Fruit fly (Drosophila melanogaster): Measurements from ENCODE around the gene CG5131.

CG5131 gene

DNA sequence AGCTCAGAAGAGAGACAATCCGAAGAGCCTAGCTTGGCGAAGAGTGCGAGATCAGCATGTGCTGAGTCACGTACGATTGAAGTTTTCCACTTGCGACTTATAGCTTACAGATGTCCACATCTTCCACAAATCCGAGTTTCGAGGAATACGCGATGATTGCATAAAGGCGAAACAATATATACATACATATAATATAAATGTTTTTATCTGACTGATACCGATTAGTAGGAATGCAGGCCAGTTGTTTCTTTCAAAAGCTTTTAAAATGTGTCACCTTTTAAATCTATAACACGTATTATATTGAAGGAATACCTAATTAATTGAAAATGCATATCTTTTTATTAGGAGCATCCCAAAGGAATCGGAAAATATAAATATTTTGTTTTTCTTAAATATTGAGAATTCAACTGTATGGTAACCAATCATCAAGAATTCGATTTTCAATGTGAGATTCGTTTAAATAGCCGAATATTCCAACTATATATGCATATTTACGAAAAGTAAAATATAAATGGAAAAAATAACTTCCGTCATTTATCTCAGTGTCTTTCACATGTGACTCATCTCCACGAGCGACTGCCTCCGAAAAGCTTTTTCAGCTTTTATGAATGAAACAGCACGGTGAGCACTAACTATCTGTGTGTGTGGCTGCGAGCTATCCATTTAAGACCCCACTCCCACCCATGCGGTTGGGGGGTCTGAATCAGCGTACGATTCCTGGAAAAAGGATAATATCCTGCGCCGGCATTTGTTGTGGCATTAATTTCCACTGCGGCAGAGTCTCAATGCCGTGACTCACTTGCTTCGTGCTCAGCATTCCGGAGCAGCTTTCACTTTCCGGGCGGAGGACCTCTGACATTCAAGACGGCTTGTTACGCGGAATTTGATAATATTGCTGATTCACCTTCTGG, 33.5 kb upstream of the CG5131 start:
- TF ChIP-seq CG15710 (tag; optimal IDR thresholded peaks at IDR 0.05) (peak; percentile 63), D1 (tag; optimal IDR thresholded peaks at IDR 0.05) (peak; percentile 52), gl (tag; optimal IDR thresholded peaks at IDR 0.05) (peak; percentile 12), CG12605 (GFP tag; IDR thresholded peaks at IDR 0.05) (peak; percentile 13; the same call in 1 of the 2 replicates), CG4496 (GFP tag; IDR thresholded peaks at IDR 0.05) (peak; percentile 78), CG8301 (tag; optimal IDR thresholded peaks at IDR 0.05) (peak; percentile 64), CG32121 (GFP tag; IDR thresholded peaks at IDR 0.05) (peak; percentile 73), Snoo (tag; optimal IDR thresholded peaks at IDR 0.05) (peak; percentile 60), CG34367 (tag; optimal IDR thresholded peaks at IDR 0.05) (peak; percentile 36), rn (GFP tag; IDR thresholded peaks at IDR 0.05) (no peak), CG8159 (tag; optimal IDR thresholded peaks at IDR 0.05) (peak; percentile 80), Pif1B (GFP tag; optimal IDR thresholded peaks at IDR 0.05) (peak; percentile 58), Pif1A (GFP tag; optimal IDR thresholded peaks at IDR 0.05) (peak; percentile 59), CG14655 (GFP tag; optimal IDR thresholded peaks at IDR 0.05) (peak; percentile 69), CG17806 (tag; optimal IDR thresholded peaks at IDR 0.05) (peak; percentile 74), CG10348 (GFP tag; IDR thresholded peaks at IDR 0.05) (no peak), CG9948 (tag; optimal IDR thresholded peaks at IDR 0.05) (peak; percentile 59), EcR (GFP tag; optimal IDR thresholded peaks at IDR 0.05) (no peak), CG13204 (GFP tag; optimal IDR thresholded peaks at IDR 0.05) (no peak), fd96Ca (GFP tag; IDR thresholded peaks at IDR 0.05) (no peak), Ets98B (GFP tag; IDR thresholded peaks at IDR 0.05) (no peak; the same call in 1 of the 2 replicates)

DNA sequence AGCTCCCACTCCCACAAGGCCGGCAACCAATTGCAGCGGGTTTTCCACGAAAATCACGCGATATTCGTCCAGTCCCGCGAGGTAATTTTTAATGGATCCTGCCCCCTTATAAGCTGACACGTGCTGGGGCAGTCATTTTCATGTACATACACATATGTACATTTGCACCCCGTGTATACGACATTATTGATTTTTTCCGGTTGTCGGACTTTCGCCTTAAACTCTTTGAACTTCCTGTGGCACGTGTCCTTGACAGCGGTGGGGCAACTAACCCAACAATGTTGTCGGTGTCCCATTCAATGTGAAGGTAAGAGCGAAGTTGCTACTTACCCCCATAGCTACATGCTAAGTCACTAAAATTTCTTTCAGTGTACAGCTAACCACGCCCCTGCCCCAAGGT, 32.2 kb upstream of the CG5131 start:
- TF ChIP-seq CG34367 (tag; optimal IDR thresholded peaks at IDR 0.05) (no peak), CG12605 (GFP tag; IDR thresholded peaks at IDR 0.05) (no peak), Pif1A (GFP tag; optimal IDR thresholded peaks at IDR 0.05) (no peak), gl (tag; optimal IDR thresholded peaks at IDR 0.05) (no peak)

DNA sequence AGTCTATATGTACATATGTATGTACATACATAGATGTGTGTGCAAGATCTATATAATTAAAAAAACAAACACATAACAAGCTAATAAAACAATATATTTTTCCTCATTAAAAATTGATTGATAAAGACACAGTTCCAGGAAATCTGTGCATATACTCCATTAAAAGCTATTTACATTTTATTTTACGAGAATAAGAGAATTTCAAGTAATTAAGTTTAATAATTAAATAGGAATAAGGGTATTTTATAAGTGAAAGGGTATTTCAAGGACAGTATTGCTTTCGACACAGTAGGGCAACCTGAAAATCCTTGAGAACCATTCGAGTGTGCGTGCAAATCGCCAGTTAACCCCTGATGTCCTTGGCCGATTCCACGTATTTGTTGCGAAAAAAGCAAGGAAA, 31.7 kb upstream of the CG5131 start, which contains the start of gene CG5050:
CG5050 (plus strand) TSS at position 301 of the 400 bp plus-strand sequence.
- TF ChIP-seq Snoo (tag; optimal IDR thresholded peaks at IDR 0.05) (no peak), CG34367 (tag; optimal IDR thresholded peaks at IDR 0.05) (no peak), CG14655 (GFP tag; optimal IDR thresholded peaks at IDR 0.05) (no peak), EcR (GFP tag; optimal IDR thresholded peaks at IDR 0.05) (no peak), rn (GFP tag; IDR thresholded peaks at IDR 0.05) (no peak), Pif1A (GFP tag; optimal IDR thresholded peaks at IDR 0.05) (no peak), CG12605 (GFP tag; IDR thresholded peaks at IDR 0.05) (no peak), CG17806 (tag; optimal IDR thresholded peaks at IDR 0.05) (no peak), CG4496 (GFP tag; IDR thresholded peaks at IDR 0.05) (no peak), CG10348 (GFP tag; IDR thresholded peaks at IDR 0.05) (no peak)

DNA sequence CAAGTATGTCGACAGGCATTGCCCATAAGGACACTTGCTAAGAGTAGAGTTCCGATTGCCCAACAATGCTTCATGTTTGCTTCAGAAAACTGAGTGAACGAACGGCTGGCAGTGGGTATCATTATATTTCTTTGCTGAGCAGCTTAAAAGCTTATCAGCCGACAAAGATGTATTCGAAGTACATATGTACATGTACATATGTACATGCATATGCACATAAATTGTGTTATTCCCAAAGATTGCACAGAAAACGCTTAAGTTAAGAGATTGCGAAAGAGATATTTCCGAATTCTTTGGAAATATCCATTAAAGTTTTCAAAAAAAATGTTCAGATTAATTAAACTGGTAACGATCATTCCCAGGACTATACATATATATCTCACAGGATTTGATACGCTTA, 28.5 kb upstream of the CG5131 start, which contains the start of gene SPH93:
SPH93 (minus strand) TSS at position 101 of the 400 bp plus-strand sequence.
- no peak for TF ChIP-seq fd96Ca (GFP tag; IDR thresholded peaks at IDR 0.05)
- no peak for TF ChIP-seq CG12605 (GFP tag; IDR thresholded peaks at IDR 0.05)
- TF ChIP-seq gl (tag; optimal IDR thresholded peaks at IDR 0.05), result no peak
- no peak for TF ChIP-seq rn (GFP tag; IDR thresholded peaks at IDR 0.05)
- no peak for TF ChIP-seq CG9948 (tag; optimal IDR thresholded peaks at IDR 0.05)
- no peak for TF ChIP-seq EcR (GFP tag; optimal IDR thresholded peaks at IDR 0.05)

DNA sequence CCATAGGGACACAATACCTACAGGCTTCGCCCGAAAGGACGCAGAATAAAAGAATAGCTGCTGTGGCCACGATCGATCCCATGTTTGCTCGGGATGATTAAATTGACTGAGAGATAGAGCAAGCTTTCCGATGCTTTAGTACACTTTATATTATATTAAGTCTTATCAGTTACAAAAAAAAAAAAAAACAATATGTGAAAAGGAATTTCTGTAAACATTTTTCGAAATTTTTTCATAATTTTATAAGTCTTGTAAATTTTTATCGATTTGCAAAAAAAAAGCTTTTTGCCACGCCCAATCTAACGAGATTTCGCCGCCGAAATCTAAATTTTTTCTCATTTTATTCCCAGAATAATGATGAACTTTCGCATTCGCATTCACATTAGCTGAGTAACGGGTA, 26.4 kb upstream of the CG5131 start, which contains the start of gene CG18563:
CG18563 (minus strand) TSS at position 101 of the 400 bp plus-strand sequence.
- TF ChIP-seq CG17806 (tag; optimal IDR thresholded peaks at IDR 0.05), result no peak
- TF ChIP-seq CG15710 (tag; optimal IDR thresholded peaks at IDR 0.05), result no peak
- TF ChIP-seq Pif1A (GFP tag; optimal IDR thresholded peaks at IDR 0.05), result no peak
- no peak for TF ChIP-seq Ets98B (GFP tag; IDR thresholded peaks at IDR 0.05)
- TF ChIP-seq CG34367 (tag; optimal IDR thresholded peaks at IDR 0.05), result no peak
- TF ChIP-seq CG32121 (GFP tag; IDR thresholded peaks at IDR 0.05), result no peak
- no peak for TF ChIP-seq rn (GFP tag; IDR thresholded peaks at IDR 0.05)
- no peak for TF ChIP-seq Snoo (tag; optimal IDR thresholded peaks at IDR 0.05)
- TF ChIP-seq CG8301 (tag; optimal IDR thresholded peaks at IDR 0.05), result no peak
- no peak for TF ChIP-seq D1 (tag; optimal IDR thresholded peaks at IDR 0.05)
- TF ChIP-seq CG10348 (GFP tag; IDR thresholded peaks at IDR 0.05), result no peak
- no peak for TF ChIP-seq EcR (GFP tag; optimal IDR thresholded peaks at IDR 0.05)
- no peak for TF ChIP-seq gl (tag; optimal IDR thresholded peaks at IDR 0.05)
- TF ChIP-seq CG14655 (GFP tag; optimal IDR thresholded peaks at IDR 0.05), result no peak
- TF ChIP-seq CG8159 (tag; optimal IDR thresholded peaks at IDR 0.05), result no peak
- TF ChIP-seq CG4496 (GFP tag; IDR thresholded peaks at IDR 0.05), result no peak
- TF ChIP-seq CG13204 (GFP tag; optimal IDR thresholded peaks at IDR 0.05), result no peak
